Worm (Caenorhabditis elegans) whole organism, midembryonic: ENCODE results near the gene R02E4.1.

ENCODE experiments used
- T22C8.4 ChIP-seq: fragments of 200-800 bp; sonication (Bioruptor generic); IDR thresholded peaks from 2 replicates; pipeline ENCODE4 v1.3.6; 2022; ENCODE audit warnings: missing genetic modification characterization, missing compliant biosample characterization
- cog-1 ChIP-seq: sonication (generic microtip); optimal IDR thresholded peaks from 2 replicates; lab custom pipeline; 2016; ENCODE audit warnings: missing genetic modification characterization, missing compliant biosample characterization
- flt-1 ChIP-seq: fragments of 200-800 bp; sonication (Bioruptor generic); IDR thresholded peaks from 2 replicates; pipeline ENCODE4 v1.3.6; 2022; ENCODE audit warnings: missing genetic modification characterization, missing compliant biosample characterization
- klf-2 ChIP-seq: fragments of 200-800 bp; sonication (Bioruptor generic); conservative IDR thresholded peaks from 2 replicates; pipeline ENCODE4 v1.3.6; 2022; ENCODE audit warnings: missing genetic modification reagents, missing genetic modification characterization, missing compliant biosample characterization
- med-1 ChIP-seq: sonication (generic microtip); optimal IDR thresholded peaks from 2 replicates; lab custom pipeline; 2017; ENCODE audit warnings: missing genetic modification characterization, mild to moderate bottlenecking, missing compliant biosample characterization, antibody characterized with exemption, missing genetic modification reagents; ENCODE audit not compliant: insufficient read depth
- ref-1 ChIP-seq: fragments of 200-800 bp; sonication (Bioruptor generic); conservative IDR thresholded peaks from 2 replicates; pipeline ENCODE4 v1.3.6; 2022; ENCODE audit warnings: missing genetic modification reagents, missing genetic modification characterization, missing compliant biosample characterization
- tab-1 ChIP-seq: fragments of 200-800 bp; sonication (Bioruptor generic); IDR thresholded peaks from 2 replicates; pipeline ENCODE4 v1.3.6; 2022; ENCODE audit warnings: missing genetic modification characterization, missing compliant biosample characterization
- ztf-23 ChIP-seq: fragments of 200-800 bp; sonication (Bioruptor generic); IDR thresholded peaks from 2 replicates; pipeline ENCODE4 v1.3.6; 2022; ENCODE audit warnings: missing genetic modification reagents, missing genetic modification characterization, missing compliant biosample characterization
- ztf-29 ChIP-seq: fragments of 200-800 bp; sonication (Bioruptor generic); IDR thresholded peaks from 2 replicates; pipeline ENCODE4 v1.3.6; 2022; ENCODE audit warnings: missing genetic modification reagents, missing genetic modification characterization, missing compliant biosample characterization

The R02E4.1 gene

DNA sequence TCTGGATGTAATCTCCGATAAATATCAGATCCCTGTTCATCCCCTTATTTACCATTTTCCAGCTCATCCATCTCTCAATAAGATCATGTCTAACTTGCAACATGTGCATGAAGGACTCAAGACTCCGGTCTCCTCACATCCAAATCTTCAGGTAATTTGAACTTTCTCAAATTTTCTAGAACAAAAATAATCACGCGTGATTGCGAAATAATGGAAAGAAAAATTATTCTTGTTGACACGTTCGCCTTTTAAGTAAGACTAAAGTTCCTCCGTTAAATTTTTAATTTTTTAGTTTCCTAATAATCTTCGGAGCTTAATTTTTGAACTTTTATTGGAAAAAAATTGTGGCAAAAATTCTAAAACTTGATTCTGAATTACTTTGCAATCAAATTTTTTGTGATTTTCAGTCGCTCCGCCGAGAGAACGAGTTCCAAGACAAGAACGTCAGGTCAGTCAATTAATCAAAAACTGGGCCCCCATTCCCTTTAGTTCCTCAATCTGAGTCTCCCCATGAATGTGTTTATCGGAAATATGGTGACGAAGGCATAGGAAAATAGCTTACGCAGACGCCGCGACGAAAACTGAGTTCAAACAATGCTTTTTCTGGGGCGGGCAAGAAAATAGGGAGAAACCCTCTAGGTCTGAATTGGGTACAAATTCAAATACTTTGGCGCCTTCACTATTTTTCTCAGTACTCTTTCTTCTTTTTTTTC lies 33.3 kb upstream of the R02E4.1 start:
- TF ChIP-seq cog-1 (tag; lab: Kevin White, UChicago) (no peak), klf-2 (GFP tag; lab: Robert Waterston, UW) (no peak), ztf-29 (GFP tag; lab: Robert Waterston, UW) (no peak), tab-1 (GFP tag; lab: Robert Waterston, UW) (no peak), flt-1 (GFP tag; lab: Robert Waterston, UW) (no peak), med-1 (GFP tag; lab: Kevin White, UChicago) (no peak), ref-1 (GFP tag; lab: Robert Waterston, UW) (no peak), T22C8.4 (GFP tag; lab: Robert Waterston, UW) (no peak)

DNA sequence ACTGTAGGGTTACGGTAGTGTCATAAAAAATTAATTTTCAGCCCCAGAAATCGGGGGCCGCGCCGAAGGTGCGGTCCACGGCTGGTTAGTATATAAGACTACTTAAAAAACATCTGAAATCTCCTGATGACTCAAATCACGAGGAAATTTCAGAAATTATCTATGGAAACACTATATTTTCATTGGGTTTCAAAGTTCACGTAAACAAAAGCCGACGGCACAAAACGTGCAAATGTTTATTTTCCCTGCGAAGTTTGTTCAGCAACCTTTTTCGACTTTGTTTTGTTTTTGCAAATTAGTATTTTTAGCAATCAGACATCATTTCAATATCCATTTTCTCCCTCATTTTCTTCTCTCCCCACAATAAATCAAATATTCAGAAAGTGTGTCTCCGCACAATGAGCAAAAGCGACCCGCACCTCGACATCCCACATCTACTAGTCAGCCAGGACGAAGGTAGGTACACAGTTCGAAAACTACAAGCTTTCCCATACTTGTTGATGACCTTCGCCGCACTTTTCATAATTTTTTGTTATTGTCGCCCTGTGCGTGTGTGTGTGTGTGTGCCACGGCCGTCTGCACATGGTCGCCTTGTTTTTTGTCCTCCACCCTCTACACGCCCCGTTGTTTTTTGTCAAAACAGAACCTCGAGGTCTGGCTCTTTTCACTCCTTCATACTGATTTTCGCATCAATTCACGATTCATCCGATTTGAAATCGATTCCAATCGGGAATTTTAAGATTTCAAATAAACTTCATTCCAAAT lies 32.4 kb upstream of the R02E4.1 start:
- TF ChIP-seq ztf-29 (GFP tag; lab: Robert Waterston, UW) = no peak

DNA sequence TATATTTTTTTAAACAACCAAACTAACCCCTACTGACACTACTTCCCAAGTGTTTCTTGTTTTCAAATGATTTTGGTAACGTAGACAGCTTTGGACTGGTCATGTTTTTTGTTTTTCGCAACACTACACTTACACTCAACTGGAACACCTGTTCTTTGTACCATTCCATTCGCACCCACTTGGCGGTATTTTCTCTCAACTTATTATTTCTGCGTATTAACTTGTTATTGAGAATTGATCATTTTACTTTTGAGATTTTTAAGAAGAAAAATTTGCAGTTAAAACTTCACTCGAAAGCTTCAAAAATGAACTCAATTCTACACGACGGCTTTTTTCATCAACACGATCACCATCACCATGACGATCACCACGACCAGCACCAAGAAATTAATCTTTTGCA lies 30.5 kb upstream of the R02E4.1 start, which contains the start of gene ZK470.2:
Gene ZK470.2 (plus strand): TSS at position 301 of the 400 bp plus-strand sequence.
- TF ChIP-seq ztf-23 (no peak), klf-2 (GFP tag; lab: Robert Waterston, UW) (no peak), ref-1 (GFP tag; lab: Robert Waterston, UW) (no peak), ztf-29 (GFP tag; lab: Robert Waterston, UW) (no peak), tab-1 (GFP tag; lab: Robert Waterston, UW) (no peak), T22C8.4 (GFP tag; lab: Robert Waterston, UW) (no peak), flt-1 (GFP tag; lab: Robert Waterston, UW) (no peak), cog-1 (tag; lab: Kevin White, UChicago) (no peak), med-1 (GFP tag; lab: Kevin White, UChicago) (no peak)

DNA sequence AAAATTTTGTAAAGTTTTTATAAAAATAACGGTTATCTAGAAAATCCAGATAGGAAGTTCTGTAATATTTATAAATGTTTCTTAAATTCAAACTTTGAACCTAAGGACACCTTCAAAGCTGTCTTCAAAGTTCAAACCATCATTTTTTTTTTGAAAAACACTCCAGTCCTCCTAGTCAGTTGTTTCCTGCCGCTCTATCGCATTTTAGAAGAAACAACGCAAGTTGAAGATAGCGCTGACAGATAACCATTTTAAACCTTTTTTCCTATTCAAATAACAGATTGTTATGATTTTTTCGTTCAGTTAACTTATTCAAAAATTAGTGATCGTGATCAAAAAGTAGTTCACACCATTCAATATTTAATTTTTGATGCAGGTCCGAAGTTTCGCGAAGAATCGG lies 29.0 kb upstream of the R02E4.1 start:
- TF ChIP-seq tab-1 (GFP tag; lab: Robert Waterston, UW) (no peak), med-1 (GFP tag; lab: Kevin White, UChicago) (no peak), ztf-29 (GFP tag; lab: Robert Waterston, UW) (no peak), T22C8.4 (GFP tag; lab: Robert Waterston, UW) (no peak), cog-1 (tag; lab: Kevin White, UChicago) (no peak), klf-2 (GFP tag; lab: Robert Waterston, UW) (no peak), ref-1 (GFP tag; lab: Robert Waterston, UW) (no peak), flt-1 (GFP tag; lab: Robert Waterston, UW) (no peak), ztf-23 (no peak)

DNA sequence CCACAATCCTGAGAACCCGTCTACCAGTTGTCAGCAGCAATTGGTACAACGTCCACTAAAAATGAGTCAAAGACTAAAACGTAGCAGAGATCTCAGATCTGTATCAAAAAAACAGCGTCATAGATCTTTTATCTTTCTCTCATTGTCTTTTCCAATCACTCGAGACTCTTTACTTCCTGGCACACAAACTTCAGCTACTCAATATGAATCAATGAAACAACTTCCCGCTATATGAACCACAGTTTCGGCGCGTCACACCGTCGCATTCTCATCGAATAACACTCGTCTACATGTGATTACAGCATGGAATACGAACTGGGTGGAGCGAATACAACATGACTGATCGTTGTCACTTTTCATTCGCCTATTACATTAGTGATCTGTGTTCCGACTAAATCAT lies 27.9 kb upstream of the R02E4.1 start:
- TF ChIP-seq cog-1 (tag; lab: Kevin White, UChicago) = no peak
- no peak for TF ChIP-seq flt-1 (GFP tag; lab: Robert Waterston, UW)
- TF ChIP-seq klf-2 (GFP tag; lab: Robert Waterston, UW) = no peak
- no peak for TF ChIP-seq med-1 (GFP tag; lab: Kevin White, UChicago)
- no peak for TF ChIP-seq T22C8.4 (GFP tag; lab: Robert Waterston, UW)
- TF ChIP-seq ref-1 (GFP tag; lab: Robert Waterston, UW) = no peak
- TF ChIP-seq tab-1 (GFP tag; lab: Robert Waterston, UW) = no peak
- TF ChIP-seq ztf-29 (GFP tag; lab: Robert Waterston, UW) = no peak
- no peak for TF ChIP-seq ztf-23

DNA sequence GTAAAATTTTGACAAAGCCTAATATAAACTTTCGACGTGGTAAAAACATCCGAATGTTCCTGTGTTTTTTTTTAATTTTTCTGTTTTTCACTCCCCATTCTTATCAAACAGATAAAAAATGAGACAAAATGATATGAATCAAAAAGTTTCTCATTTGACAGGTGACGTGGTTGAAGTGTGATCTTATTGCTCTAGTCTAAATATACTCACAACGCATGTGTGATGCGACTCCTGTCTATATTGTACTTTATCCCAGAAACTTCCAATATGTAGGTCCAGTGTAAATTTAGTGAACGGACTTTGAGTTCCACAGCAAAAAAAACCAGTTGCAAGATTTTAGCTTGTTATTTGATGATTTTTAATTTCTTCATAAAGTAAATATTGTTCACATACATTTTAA lies 27.0 kb upstream of the R02E4.1 start:
- no peak for TF ChIP-seq T22C8.4 (GFP tag; lab: Robert Waterston, UW)

DNA sequence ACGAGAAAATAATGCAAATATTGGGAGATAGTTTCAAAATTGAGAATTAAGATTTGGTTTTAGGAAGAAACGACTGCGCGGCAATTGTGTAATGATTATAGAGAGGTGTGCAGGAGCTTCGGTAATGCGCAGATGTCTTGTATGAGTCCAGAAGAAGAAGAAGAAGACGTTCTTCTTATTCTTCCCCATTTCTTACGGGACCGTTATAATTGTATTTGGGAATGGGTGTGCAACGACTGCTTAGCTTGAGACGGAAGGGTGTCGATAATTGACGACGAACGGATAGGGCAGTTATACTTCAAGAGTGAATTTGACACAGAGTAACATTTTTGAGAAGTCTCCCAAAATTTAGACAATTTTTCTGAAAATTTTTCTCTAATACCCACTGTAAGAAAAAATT lies 24.3 kb upstream of the R02E4.1 start:
- TF ChIP-seq ztf-23 (no peak), klf-2 (GFP tag; lab: Robert Waterston, UW) (no peak), tab-1 (GFP tag; lab: Robert Waterston, UW) (no peak), ref-1 (GFP tag; lab: Robert Waterston, UW) (no peak), flt-1 (GFP tag; lab: Robert Waterston, UW) (no peak), ztf-29 (GFP tag; lab: Robert Waterston, UW) (no peak), med-1 (GFP tag; lab: Kevin White, UChicago) (no peak), T22C8.4 (GFP tag; lab: Robert Waterston, UW) (no peak), cog-1 (tag; lab: Kevin White, UChicago) (no peak)

DNA sequence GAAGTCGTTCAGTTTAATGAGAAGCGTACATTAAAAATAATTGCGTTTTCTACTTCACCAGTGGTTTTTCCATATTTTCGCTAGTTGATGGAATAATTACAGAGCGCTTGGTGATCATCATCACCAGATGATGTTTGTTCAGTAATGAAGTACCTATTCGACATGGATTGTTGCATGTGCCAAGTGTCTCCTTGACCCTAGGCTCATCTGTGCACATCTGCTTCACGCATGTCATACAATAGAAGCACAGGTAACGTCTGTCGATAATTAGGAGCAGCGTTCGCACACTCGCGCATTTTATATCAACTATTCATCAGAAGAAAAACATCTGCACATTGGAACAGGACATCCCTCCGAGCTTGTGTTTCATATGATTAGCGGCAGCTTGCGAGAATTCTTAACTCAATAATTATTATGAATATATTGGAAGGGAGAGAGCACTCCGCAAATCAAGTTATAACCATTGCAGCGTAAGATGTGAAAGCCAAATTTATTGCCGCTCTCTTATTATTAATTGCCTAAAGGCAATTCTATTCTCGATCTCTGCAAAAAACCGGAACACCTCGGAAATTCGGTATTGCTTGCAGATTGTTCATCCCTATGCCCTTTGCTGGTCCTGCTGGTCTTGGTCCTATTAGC lies 20.9 kb upstream of the R02E4.1 start:
- no peak for TF ChIP-seq klf-2 (GFP tag; lab: Robert Waterston, UW)
- TF ChIP-seq med-1 (GFP tag; lab: Kevin White, UChicago) = no peak
- no peak for TF ChIP-seq cog-1 (tag; lab: Kevin White, UChicago)
- no peak for TF ChIP-seq flt-1 (GFP tag; lab: Robert Waterston, UW)
- no peak for TF ChIP-seq T22C8.4 (GFP tag; lab: Robert Waterston, UW)
- TF ChIP-seq ztf-23 = no peak
- TF ChIP-seq ztf-29 (GFP tag; lab: Robert Waterston, UW) = no peak
- TF ChIP-seq tab-1 (GFP tag; lab: Robert Waterston, UW) = no peak
- TF ChIP-seq ref-1 (GFP tag; lab: Robert Waterston, UW) = no peak

DNA sequence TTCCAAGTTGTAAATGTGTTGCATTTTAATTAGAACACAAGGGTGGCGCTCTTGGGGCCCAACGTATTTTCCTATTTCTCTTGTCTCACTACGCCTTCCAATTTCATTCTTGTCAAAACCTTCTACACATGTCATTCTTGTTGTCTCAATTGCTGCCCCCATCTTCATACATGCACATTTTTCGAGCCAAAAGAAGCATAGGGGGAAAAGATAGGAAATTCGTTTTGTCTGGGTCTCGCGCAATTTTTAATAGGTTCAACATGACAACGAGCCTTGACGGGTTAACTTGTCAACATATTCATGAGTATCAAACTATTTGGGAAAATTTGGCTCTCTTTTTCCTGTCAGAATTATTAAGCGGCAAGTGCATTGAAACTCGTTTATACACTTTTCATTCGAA lies 19.0 kb upstream of the R02E4.1 start:
- TF ChIP-seq ztf-29 (GFP tag; lab: Robert Waterston, UW) (no peak), T22C8.4 (GFP tag; lab: Robert Waterston, UW) (no peak), klf-2 (GFP tag; lab: Robert Waterston, UW) (no peak), ref-1 (GFP tag; lab: Robert Waterston, UW) (no peak), cog-1 (tag; lab: Kevin White, UChicago) (no peak), ztf-23 (no peak), tab-1 (GFP tag; lab: Robert Waterston, UW) (no peak), flt-1 (GFP tag; lab: Robert Waterston, UW) (no peak), med-1 (GFP tag; lab: Kevin White, UChicago) (no peak)
